Worm (Caenorhabditis elegans): ENCODE measurements around the gene cyp-33D1.

ce11 chrV:16182918-16183317, 7.3 kb upstream of the cyp-33D1 start, which contains the start of gene srh-277:
- TF ChIP-seq tab-1 (GFP tag; IDR thresholded peaks at IDR 0.05) (no peak), ztf-23 (GFP tag; IDR thresholded peaks at IDR 0.05) (no peak), med-1 (GFP tag; optimal IDR thresholded peaks at IDR 0.05; ENCODE audit: insufficient read depth) (no peak), klf-2 (GFP tag; conservative IDR thresholded peaks at IDR 0.05) (no peak), cog-1 (tag; optimal IDR thresholded peaks at IDR 0.05) (no peak), flt-1 (GFP tag; IDR thresholded peaks at IDR 0.05) (no peak)
